Worm (Caenorhabditis elegans) whole organism, L3 larva: ENCODE measurements around the gene C05B5.12.

Experiments
- ZK546.5 ChIP-seq: sonication (generic microtip); optimal IDR thresholded peaks from 2 replicates; lab custom pipeline; 2017; ENCODE audit warnings: missing biosample characterization, missing genetic modification characterization
- elt-2 ChIP-seq: sonication (generic microtip); optimal IDR thresholded peaks from 2 replicates; lab custom pipeline; 2016; ENCODE audit warnings: missing genetic modification reagents, mild to moderate bottlenecking, missing genetic modification characterization, missing compliant biosample characterization
- elt-3 ChIP-seq, 3 experiments: fragments of 150-350 bp in 1 of 3; sonication (generic microtip) in 2 of 3; optimal IDR thresholded peaks; 2 replicates in 2 of 3; 4 replicates in 1 of 3; lab custom pipeline; 2014 to 2017; ENCODE audit warnings: missing biosample characterization in 3 of 3, missing genetic modification characterization in 3 of 3
- mml-1 ChIP-seq: fragments of 150-350 bp; sonication (generic microtip); optimal IDR thresholded peaks from 3 replicates; lab custom pipeline; 2014; ENCODE audit warnings: missing biosample characterization, missing genetic modification characterization
- nhr-237 ChIP-seq: fragments of 150-350 bp; optimal IDR thresholded peaks from 2 replicates; lab custom pipeline; 2014; ENCODE audit warnings: missing biosample characterization, missing genetic modification characterization
- nhr-76 ChIP-seq: fragments of 150-350 bp; sonication (generic microtip); optimal IDR thresholded peaks from 5 replicates; lab custom pipeline; 2014; ENCODE audit warnings: missing biosample characterization, missing genetic modification characterization
- pqm-1 ChIP-seq: fragments of 150-350 bp; optimal IDR thresholded peaks from 2 replicates; lab custom pipeline; 2017; ENCODE audit warnings: missing biosample characterization, missing genetic modification characterization, inconsistent platforms
- skn-1 ChIP-seq: fragments of 150-350 bp; optimal IDR thresholded peaks from 2 replicates; lab custom pipeline; 2014; ENCODE audit warnings: missing biosample characterization, missing genetic modification characterization
- ztf-4 ChIP-seq: fragments of 150-350 bp; optimal IDR thresholded peaks from 2 replicates; lab custom pipeline; 2014; ENCODE audit warnings: missing biosample characterization, missing genetic modification characterization

ce11 chrIII:10037150-10037549 lies 50.0 kb downstream of the C05B5.12 start, which contains the start of gene M04D8.7:
- TF ChIP-seq elt-3 (tag; optimal IDR thresholded peaks at IDR 0.05; lab: Kevin White, UChicago), result no peak
- no peak for TF ChIP-seq mml-1
- TF ChIP-seq elt-2 (tag; lab: Kevin White, UChicago), result no peak
- no peak for TF ChIP-seq ztf-4 (tag; lab: Kevin White, UChicago)
- TF ChIP-seq ZK546.5 (tag; lab: Kevin White, UChicago), result no peak
- TF ChIP-seq nhr-237 (tag; lab: Kevin White, UChicago), result no peak
- no peak for TF ChIP-seq pqm-1 (tag; lab: Kevin White, UChicago)
- no peak for TF ChIP-seq skn-1 (tag; lab: Kevin White, UChicago)
- no peak for TF ChIP-seq nhr-76 (tag; lab: Kevin White, UChicago)
